Worm (Caenorhabditis elegans) whole organism, L3 larva: ENCODE results near the gene R10E8.5.

Source experiments
- R02D3.7 ChIP-seq: fragments of 150-350 bp; optimal IDR thresholded peaks from 2 replicates; lab custom pipeline; 2014; ENCODE audit warnings: missing biosample characterization, missing genetic modification characterization
- aly-2 ChIP-seq: fragments of 150-350 bp; optimal IDR thresholded peaks from 2 replicates; lab custom pipeline; 2014; ENCODE audit warnings: missing biosample characterization, missing genetic modification characterization
- elt-1 ChIP-seq: fragments of 150-350 bp; optimal IDR thresholded peaks from 2 replicates; lab custom pipeline; 2014; ENCODE audit warnings: missing biosample characterization, missing genetic modification characterization
- elt-2 ChIP-seq: sonication (generic microtip); optimal IDR thresholded peaks from 2 replicates; lab custom pipeline; 2016; ENCODE audit warnings: missing genetic modification reagents, mild to moderate bottlenecking, missing genetic modification characterization, missing compliant biosample characterization
- fkh-2 ChIP-seq: fragments of 150-350 bp; optimal IDR thresholded peaks from 2 replicates; lab custom pipeline; 2014; ENCODE audit warnings: missing biosample characterization, missing genetic modification reagents, missing genetic modification characterization
- nfya-1 ChIP-seq: sonication (generic microtip); optimal IDR thresholded peaks from 2 replicates; lab custom pipeline; 2017; ENCODE audit warnings: missing genetic modification characterization, mild to moderate bottlenecking, missing compliant biosample characterization, antibody characterized with exemption, moderate library complexity; ENCODE audit not compliant: insufficient read depth
- nhr-67 ChIP-seq: fragments of 150-350 bp; optimal IDR thresholded peaks from 2 replicates; lab custom pipeline; 2014; ENCODE audit warnings: missing biosample characterization, missing genetic modification characterization
- unc-39 ChIP-seq: sonication (generic microtip); optimal IDR thresholded peaks from 4 replicates; lab custom pipeline; 2017; ENCODE audit warnings: missing biosample characterization, missing genetic modification characterization

- no peak for TF ChIP-seq aly-2 (tag; lab: Kevin White, UChicago)
- TF ChIP-seq nhr-67 (tag; lab: Kevin White, UChicago): no peak
- no peak for TF ChIP-seq fkh-2 (tag; lab: Kevin White, UChicago)
- TF ChIP-seq R02D3.7 (tag; lab: Kevin White, UChicago): no peak
- TF ChIP-seq nfya-1 (tag; lab: Kevin White, UChicago): no peak
- no peak for TF ChIP-seq unc-39 (tag; lab: Kevin White, UChicago)
- no peak for TF ChIP-seq elt-1 (tag; lab: Kevin White, UChicago)
- TF ChIP-seq elt-2: no peak
Observed at ce11 chrV:18298506-18298905, 43.9 kb downstream of the R10E8.5 start, which contains the start of gene Y51A2A.5.
